Fruit fly (Drosophila melanogaster): Measurements from ENCODE around the gene CG13050.

Gene CG13050

dm6 chr3L:16263043-16263442 lies 16.0 kb downstream of the CG13050 start, which contains the start of gene CG13070:
CG13070 (plus strand) TSS chr3L:16263343.
- no peak for TF ChIP-seq CG16779 (tag; optimal IDR thresholded peaks at IDR 0.05)
- TF ChIP-seq dac (GFP tag; optimal IDR thresholded peaks at IDR 0.05), result no peak

DNA sequence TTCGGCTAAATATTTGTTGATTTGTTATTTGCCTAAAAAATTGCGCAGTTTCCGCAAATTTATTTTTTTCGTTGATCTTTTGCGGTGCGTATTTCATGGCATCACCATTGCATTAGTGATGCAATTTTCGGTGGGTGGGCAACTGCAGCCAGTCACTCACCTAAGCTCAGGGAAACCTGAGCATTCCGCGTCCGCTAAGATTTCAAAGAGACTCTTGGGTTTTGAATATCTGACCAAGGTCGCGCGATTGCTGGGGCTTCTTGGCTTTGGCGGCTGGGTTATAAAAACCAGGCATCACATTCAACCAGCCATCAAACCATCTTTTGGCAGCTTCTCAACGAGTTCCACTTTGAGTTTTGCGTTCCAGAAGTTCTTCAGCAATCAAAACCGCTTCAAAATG lies 16.6 kb downstream of the CG13050 start, which contains the start of gene CG13071:
CG13071 (plus strand) TSS at position 301 of the 400 bp plus-strand sequence.
- TF ChIP-seq Sox102F (GFP tag; optimal IDR thresholded peaks at IDR 0.05), result no peak

DNA sequence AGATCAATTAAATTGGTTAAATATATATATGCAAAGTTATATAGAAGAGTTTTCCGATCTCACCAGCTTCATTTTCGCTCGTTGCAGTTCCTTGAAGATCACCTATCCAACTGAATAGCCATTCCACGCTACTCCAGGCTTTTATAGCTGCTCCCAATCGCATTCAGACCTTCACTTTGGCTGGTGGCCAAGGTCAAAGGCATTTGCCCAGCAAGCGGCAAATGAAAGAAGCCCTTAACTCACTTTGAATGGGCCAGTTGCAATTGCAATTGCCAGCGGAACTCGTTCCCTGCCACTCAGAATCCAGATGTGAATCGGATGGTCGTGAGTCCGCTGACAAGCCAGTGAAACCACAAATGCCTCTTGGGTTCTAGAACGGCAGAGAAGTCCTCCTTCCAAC lies 17.6 kb downstream of the CG13050 start, which contains the start of gene CG34247:
CG34247 (minus strand) TSS at position 101 of the 400 bp plus-strand sequence.
- TF ChIP-seq CG10669 (GFP tag; optimal IDR thresholded peaks at IDR 0.05) (no peak), dsx (GFP tag; optimal IDR thresholded peaks at IDR 0.05; ENCODE audit: poor library complexity, severe bottlenecking) (no peak), Sox102F (GFP tag; optimal IDR thresholded peaks at IDR 0.05) (no peak), CG8119 (GFP tag; IDR thresholded peaks at IDR 0.05) (no peak), CG11902 (GFP tag; optimal IDR thresholded peaks at IDR 0.05) (no peak), CG10631 (GFP tag; optimal IDR thresholded peaks at IDR 0.05) (no peak), Hr38 (GFP tag; optimal IDR thresholded peaks at IDR 0.05) (no peak), CG16779 (tag; optimal IDR thresholded peaks at IDR 0.05) (no peak), Hr39 (GFP tag; optimal IDR thresholded peaks at IDR 0.05) (no peak), Gug (GFP tag; IDR thresholded peaks at IDR 0.05) (no peak), Sox14 (GFP tag; optimal IDR thresholded peaks at IDR 0.05) (no peak)

DNA sequence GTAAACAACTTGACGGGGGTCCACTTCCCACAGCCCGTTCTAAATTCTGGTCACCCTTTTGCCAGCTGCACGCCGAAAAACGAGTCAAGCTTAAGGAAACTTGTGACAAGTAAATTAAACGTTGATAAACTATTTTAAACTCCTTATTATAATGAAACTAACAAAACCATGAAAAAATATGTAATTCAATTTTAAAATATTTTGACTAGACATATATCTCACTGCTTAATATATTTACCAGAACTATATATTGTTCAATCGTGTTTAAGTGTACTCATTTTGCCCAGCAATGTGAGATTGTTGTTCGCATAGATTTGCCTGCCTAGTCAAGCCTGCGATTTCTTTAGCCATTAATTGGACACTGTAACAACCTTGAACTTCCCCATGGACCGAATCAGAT lies 19.5 kb downstream of the CG13050 start, which contains the start of gene CG13053:
CG13053 (minus strand) TSS at position 171 of the 400 bp plus-strand sequence.
- TF ChIP-seq CG6808 (GFP tag; optimal IDR thresholded peaks at IDR 0.05) (peak; percentile 77), CG6854 (GFP tag; optimal IDR thresholded peaks at IDR 0.05) (no peak), fd85E (GFP tag; optimal IDR thresholded peaks at IDR 0.05) (no peak), CG11294 (GFP tag; IDR thresholded peaks at IDR 0.05) (no peak), net (GFP tag; optimal IDR thresholded peaks at IDR 0.05) (no peak), CG3919 (GFP tag; optimal IDR thresholded peaks at IDR 0.05) (peak; percentile 46), OdsH (GFP tag; optimal IDR thresholded peaks at IDR 0.05) (peak; percentile 8), CG6163 (GFP tag; IDR thresholded peaks at IDR 0.05) (peak; percentile 31; the same call in 1 of the 3 replicates), Sox15 (GFP tag; optimal IDR thresholded peaks at IDR 0.05) (no peak), ss (GFP tag; optimal IDR thresholded peaks at IDR 0.05) (peak; percentile 50 to 73), acj6 (GFP tag; optimal IDR thresholded peaks at IDR 0.05) (peak; percentile 23), CG10669 (GFP tag; optimal IDR thresholded peaks at IDR 0.05) (peak; percentile 67), CG8632 (GFP tag; optimal IDR thresholded peaks at IDR 0.05) (no peak), Met (GFP tag; optimal IDR thresholded peaks at IDR 0.05) (no peak), Gug (GFP tag; IDR thresholded peaks at IDR 0.05) (no peak), pdm3 (GFP tag; optimal IDR thresholded peaks at IDR 0.05) (no peak), dsx (GFP tag; optimal IDR thresholded peaks at IDR 0.05; ENCODE audit: poor library complexity, severe bottlenecking) (peak; percentile 85), CG1621 (tag; optimal IDR thresholded peaks at IDR 0.05) (no peak), salr (GFP tag; optimal IDR thresholded peaks at IDR 0.05) (peak in 1 of 2 experiments; percentile 25), eg (GFP tag; IDR thresholded peaks at IDR 0.05) (no peak), svp (GFP tag) (no peak), CG11902 (GFP tag; optimal IDR thresholded peaks at IDR 0.05) (no peak), CG16779 (tag; optimal IDR thresholded peaks at IDR 0.05) (peak; percentile 10), Hr4 (GFP tag; optimal IDR thresholded peaks at IDR 0.05) (no peak), dac (GFP tag; optimal IDR thresholded peaks at IDR 0.05) (no peak), CG9139 (GFP tag; optimal IDR thresholded peaks at IDR 0.05) (peak; percentile 6), Eip75B (GFP tag; optimal IDR thresholded peaks at IDR 0.05) (peak; percentile 58), CG31627 (GFP tag; optimal IDR thresholded peaks at IDR 0.05) (no peak), achi (GFP tag; optimal IDR thresholded peaks at IDR 0.05) (peak; percentile 20), spab (GFP tag; optimal IDR thresholded peaks at IDR 0.05) (peak; percentile 71), Ets21C (GFP tag; optimal IDR thresholded peaks at IDR 0.05) (no peak), CG8119 (GFP tag; IDR thresholded peaks at IDR 0.05) (peak; percentile 28; the same call in 1 of the 3 replicates), Blimp-1 (GFP tag; optimal IDR thresholded peaks at IDR 0.05) (no peak), CG6276 (GFP tag; optimal IDR thresholded peaks at IDR 0.05) (no peak), CG3032 (tag; optimal IDR thresholded peaks at IDR 0.05) (peak; percentile 74), CG8319 (GFP tag; optimal IDR thresholded peaks at IDR 0.05) (no peak), CG6792 (GFP tag; optimal IDR thresholded peaks at IDR 0.05) (no peak), CG10631 (GFP tag; optimal IDR thresholded peaks at IDR 0.05) (peak; percentile 64), Hr38 (GFP tag; optimal IDR thresholded peaks at IDR 0.05) (no peak), lz (GFP tag; optimal IDR thresholded peaks at IDR 0.05) (no peak), Ets96B (tag; optimal IDR thresholded peaks at IDR 0.05) (peak; percentile 82)
